Worm (Caenorhabditis elegans) whole organism, L2 larva: ENCODE measurements around the gene F54F7.8.

Source experiments
- C34F6.9 ChIP-seq: fragments of 150-350 bp; optimal IDR thresholded peaks from 2 replicates; lab custom pipeline; 2014; ENCODE audit warnings: missing biosample characterization, missing genetic modification characterization
- R02D3.7 ChIP-seq: fragments of 150-350 bp; optimal IDR thresholded peaks from 2 replicates; lab custom pipeline; 2014; ENCODE audit warnings: missing biosample characterization, missing genetic modification characterization
- Y55F3AM.14 ChIP-seq: fragments of 200-800 bp; sonication (Bioruptor generic); optimal IDR thresholded peaks from 2 replicates; lab custom pipeline; 2018; ENCODE audit warnings: mild to moderate bottlenecking, missing genetic modification characterization, missing compliant biosample characterization
- ZK546.5 ChIP-seq: sonication (generic microtip); optimal IDR thresholded peaks from 2 replicates; lab custom pipeline; 2017; ENCODE audit warnings: missing biosample characterization, missing genetic modification characterization
- aly-2 ChIP-seq: fragments of 150-350 bp; optimal IDR thresholded peaks from 2 replicates; lab custom pipeline; 2014; ENCODE audit warnings: missing biosample characterization, missing genetic modification characterization
- ama-1 ChIP-seq: fragments of 150-350 bp; optimal IDR thresholded peaks from 2 replicates; lab custom pipeline; 2018; ENCODE audit warnings: inconsistent platforms
- blmp-1 ChIP-seq: sonication (generic microtip); optimal IDR thresholded peaks from 2 replicates; lab custom pipeline; 2017; ENCODE audit warnings: missing genetic modification characterization, mild to moderate bottlenecking, missing compliant biosample characterization, antibody characterized with exemption, moderate library complexity; ENCODE audit not compliant: insufficient read depth
- ceh-16 ChIP-seq: fragments of 150-350 bp; optimal IDR thresholded peaks from 2 replicates; lab custom pipeline; 2014; ENCODE audit warnings: missing biosample characterization, missing genetic modification characterization
- crh-2 ChIP-seq: sonication (generic microtip); optimal IDR thresholded peaks from 2 replicates; lab custom pipeline; 2017; ENCODE audit warnings: missing biosample characterization, missing genetic modification characterization
- dmd-4 ChIP-seq: sonication (generic microtip); optimal IDR thresholded peaks from 2 replicates; lab custom pipeline; 2017; ENCODE audit warnings: missing biosample characterization, missing genetic modification characterization
- egl-27 ChIP-seq: sonication (generic microtip); optimal IDR thresholded peaks from 3 replicates; lab custom pipeline; 2017; ENCODE audit warnings: missing biosample characterization, missing genetic modification reagents, missing genetic modification characterization
- elt-1 ChIP-seq: fragments of 150-350 bp; optimal IDR thresholded peaks from 2 replicates; lab custom pipeline; 2014; ENCODE audit warnings: missing biosample characterization, missing genetic modification characterization
- fos-1 ChIP-seq: fragments of 150-350 bp; optimal IDR thresholded peaks from 2 replicates; lab custom pipeline; 2014; ENCODE audit warnings: missing biosample characterization, missing genetic modification characterization
- gmeb-1 ChIP-seq: fragments of 150-350 bp; optimal IDR thresholded peaks from 2 replicates; lab custom pipeline; 2014; ENCODE audit warnings: missing biosample characterization, missing genetic modification characterization
- lin-11 ChIP-seq: fragments of 150-350 bp; sonication (generic microtip); optimal IDR thresholded peaks from 2 replicates; lab custom pipeline; 2014; ENCODE audit warnings: missing biosample characterization, missing genetic modification characterization, inconsistent platforms, mixed read lengths
- lsy-2 ChIP-seq, 2 experiments: fragments of 150-350 bp in 1 of 2; sonication (generic microtip) in 1 of 2; optimal IDR thresholded peaks; 2 replicates each; lab custom pipeline; 2014 to 2017; ENCODE audit warnings: missing biosample characterization in 2 of 2, missing genetic modification characterization in 2 of 2
- mdl-1 ChIP-seq, 2 experiments: fragments of 150-350 bp in 1 of 2; sonication (generic microtip) in 1 of 2; optimal IDR thresholded peaks; 2 replicates each; lab custom pipeline; 2017; ENCODE audit warnings: missing biosample characterization in 2 of 2, missing genetic modification characterization in 2 of 2
- nhr-10 ChIP-seq: sonication (generic microtip); optimal IDR thresholded peaks from 2 replicates; lab custom pipeline; 2017; ENCODE audit warnings: missing biosample characterization, missing genetic modification characterization
- nhr-11 ChIP-seq: fragments of 150-350 bp; optimal IDR thresholded peaks from 2 replicates; lab custom pipeline; 2014; ENCODE audit warnings: missing biosample characterization, missing genetic modification characterization
- nhr-12 ChIP-seq: fragments of 150-350 bp; optimal IDR thresholded peaks from 2 replicates; lab custom pipeline; 2014; ENCODE audit warnings: missing biosample characterization, missing genetic modification characterization
- nhr-129 ChIP-seq: fragments of 150-350 bp; optimal IDR thresholded peaks from 2 replicates; lab custom pipeline; 2014; ENCODE audit warnings: missing biosample characterization, missing genetic modification characterization
- nhr-21 ChIP-seq: fragments of 150-350 bp; optimal IDR thresholded peaks from 2 replicates; lab custom pipeline; 2014; ENCODE audit warnings: missing biosample characterization, missing genetic modification characterization
- nhr-23 ChIP-seq: fragments of 150-350 bp; optimal IDR thresholded peaks from 2 replicates; lab custom pipeline; 2014; ENCODE audit warnings: missing biosample characterization, missing genetic modification reagents, missing genetic modification characterization
- nhr-237 ChIP-seq: fragments of 150-350 bp; optimal IDR thresholded peaks from 2 replicates; lab custom pipeline; 2014; ENCODE audit warnings: missing biosample characterization, missing genetic modification characterization
- nhr-25 ChIP-seq: fragments of 150-350 bp; sonication (generic microtip); optimal IDR thresholded peaks from 3 replicates; lab custom pipeline; 2014; ENCODE audit warnings: missing biosample characterization, missing genetic modification characterization
- nhr-6 ChIP-seq: fragments of 150-350 bp; optimal IDR thresholded peaks from 2 replicates; lab custom pipeline; 2014; ENCODE audit warnings: missing biosample characterization, missing genetic modification characterization
- nhr-77 ChIP-seq: fragments of 150-350 bp; optimal IDR thresholded peaks from 2 replicates; lab custom pipeline; 2014; ENCODE audit warnings: missing biosample characterization, missing genetic modification characterization
- peb-1 ChIP-seq: fragments of 150-350 bp; optimal IDR thresholded peaks from 2 replicates; lab custom pipeline; 2014; ENCODE audit warnings: missing biosample characterization, missing genetic modification characterization
- sem-4 ChIP-seq: fragments of 150-350 bp; optimal IDR thresholded peaks from 2 replicates; lab custom pipeline; 2014; ENCODE audit warnings: missing biosample characterization, missing genetic modification reagents, missing genetic modification characterization
- skn-1 ChIP-seq: sonication (generic microtip); optimal IDR thresholded peaks from 2 replicates; lab custom pipeline; 2017; ENCODE audit warnings: missing biosample characterization, missing genetic modification characterization
- sma-3 ChIP-seq: sonication (generic microtip); optimal IDR thresholded peaks from 2 replicates; lab custom pipeline; 2016; ENCODE audit warnings: missing genetic modification reagents, missing genetic modification characterization, missing compliant biosample characterization
- unc-39 ChIP-seq: fragments of 150-350 bp; optimal IDR thresholded peaks from 2 replicates; lab custom pipeline; 2014; ENCODE audit warnings: missing biosample characterization, missing genetic modification characterization
- unc-62 ChIP-seq: fragments of 150-350 bp; optimal IDR thresholded peaks from 2 replicates; lab custom pipeline; 2014; ENCODE audit warnings: missing biosample characterization, missing genetic modification reagents, missing genetic modification characterization
- zag-1 ChIP-seq: fragments of 150-350 bp; optimal IDR thresholded peaks from 2 replicates; lab custom pipeline; 2014; ENCODE audit warnings: missing biosample characterization, missing genetic modification characterization
- ztf-1 ChIP-seq: fragments of 200-800 bp; sonication (Bioruptor generic); conservative IDR thresholded peaks from 2 replicates; pipeline ENCODE4 v1.3.6; 2022; ENCODE audit warnings: missing genetic modification characterization, missing compliant biosample characterization
- ztf-11 ChIP-seq: sonication (generic microtip); optimal IDR thresholded peaks from 2 replicates; lab custom pipeline; 2017; ENCODE audit warnings: missing biosample characterization, missing genetic modification characterization
- ztf-4 ChIP-seq: fragments of 150-350 bp; optimal IDR thresholded peaks from 2 replicates; lab custom pipeline; 2014; ENCODE audit warnings: missing biosample characterization, missing genetic modification characterization

F54F7.8 gene

ce11 chrX:11892328-11892727 lies 37.5 kb upstream of the F54F7.8 start, which contains the start of gene Y62H9A.8:
TSS of gene Y62H9A.8 (minus strand) at chrX:11892428.
- TF ChIP-seq nhr-11 (tag; lab: Kevin White, UChicago) (no peak), unc-39 (tag; lab: Kevin White, UChicago) (no peak), fos-1 (tag; lab: Kevin White, UChicago) (no peak), ZK546.5 (tag; lab: Kevin White, UChicago) (no peak), elt-1 (tag; lab: Kevin White, UChicago) (no peak), nhr-23 (tag; lab: Kevin White, UChicago) (no peak), ceh-16 (tag; lab: Kevin White, UChicago) (no peak), nhr-21 (no peak), gmeb-1 (tag; lab: Kevin White, UChicago) (no peak), skn-1 (no peak), nhr-129 (tag; lab: Kevin White, UChicago) (no peak), C34F6.9 (no peak), nhr-12 (no peak), nhr-10 (no peak), Y55F3AM.14 (GFP tag; lab: Kevin White, UChicago) (no peak), dmd-4 (no peak)

- TF ChIP-seq nhr-6 (no peak), ztf-1 (no peak), C34F6.9 (no peak), aly-2 (no peak), ztf-11 (tag; lab: Kevin White, UChicago) (no peak)
Observed at ce11 chrX:11885577-11885976, 30.8 kb upstream of the F54F7.8 start, which contains the start of gene Y62H9A.7. TSS of gene Y62H9A.7 (minus strand) at chrX:11885677.

- TF ChIP-seq nhr-10 (no peak), lsy-2 (tag; optimal IDR thresholded peaks at IDR 0.05; lab: Kevin White, UChicago) (no peak), sem-4 (tag; lab: Kevin White, UChicago) (no peak), ztf-11 (tag; lab: Kevin White, UChicago) (no peak), mdl-1 (tag; optimal IDR thresholded peaks at IDR 0.05; lab: Kevin White, UChicago) (no peak), peb-1 (tag; lab: Kevin White, UChicago) (no peak), zag-1 (tag; lab: Kevin White, UChicago) (no peak), blmp-1 (tag; lab: Kevin White, UChicago) (no peak)
Observed at ce11 chrX:11882800-11883199, 28.0 kb upstream of the F54F7.8 start, which contains the start of the genes Y62H9A.5 and ule-5. TSS of gene Y62H9A.5 (minus strand) at chrX:11882900. TSS of gene ule-5 (plus strand) at chrX:11883127.

DNA sequence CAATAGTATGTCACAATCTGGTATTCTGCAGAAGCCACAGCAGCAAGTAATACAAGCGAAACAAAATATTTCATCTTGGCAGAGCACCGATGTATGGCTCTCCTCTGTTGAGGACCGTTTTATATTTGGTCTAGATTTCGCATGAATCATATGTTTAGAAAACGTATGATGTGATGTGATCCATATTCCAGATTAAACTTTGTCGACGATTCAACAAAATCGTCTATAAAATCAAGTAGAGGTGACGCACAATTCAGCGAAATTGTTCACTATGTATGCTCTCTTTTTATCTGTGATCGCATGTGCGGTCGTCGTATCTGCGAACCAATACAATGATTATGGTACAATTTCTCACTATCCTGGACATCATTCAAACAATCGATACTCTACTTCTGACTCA lies 25.1 kb upstream of the F54F7.8 start, which contains the start of the genes Y62H9A.3 and Y62H9A.4:
TSS of gene Y62H9A.3 (minus strand) at position 101 of the 400 bp plus-strand sequence.
TSS of gene Y62H9A.4 (plus strand) at position 256 of the 400 bp plus-strand sequence.
- TF ChIP-seq aly-2 (no peak), sma-3 (GFP tag; lab: Kevin White, UChicago) (no peak)

DNA sequence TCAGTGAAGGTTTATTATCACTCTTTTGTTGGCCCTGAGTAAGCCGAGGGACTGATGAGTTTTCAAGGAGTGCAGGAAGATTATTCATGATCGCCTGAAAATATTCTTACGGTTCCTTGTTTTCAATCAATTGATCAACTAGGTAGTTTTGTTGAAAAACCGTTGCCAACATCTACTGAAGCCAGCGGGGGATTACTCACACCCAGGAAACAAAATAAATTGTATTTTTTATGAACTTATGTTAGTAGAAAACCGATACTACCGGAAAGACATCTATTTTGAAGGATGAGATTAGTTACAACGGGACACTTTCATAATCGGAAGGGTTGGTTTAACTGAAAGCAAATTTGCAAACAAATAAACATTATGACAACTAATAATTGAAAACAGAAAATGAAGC lies 23.3 kb upstream of the F54F7.8 start, which contains the start of gene Y62H9A.2:
TSS of gene Y62H9A.2 (minus strand) at position 101 of the 400 bp plus-strand sequence.
- TF ChIP-seq R02D3.7, result no peak
- no peak for TF ChIP-seq ama-1 (lab: Kevin White, UChicago)
- TF ChIP-seq lin-11 (tag; lab: Kevin White, UChicago), result no peak
- no peak for TF ChIP-seq sem-4 (tag; lab: Kevin White, UChicago)
- no peak for TF ChIP-seq nhr-237 (tag; lab: Kevin White, UChicago)
- TF ChIP-seq, all 48 proteins: peak for 0

DNA sequence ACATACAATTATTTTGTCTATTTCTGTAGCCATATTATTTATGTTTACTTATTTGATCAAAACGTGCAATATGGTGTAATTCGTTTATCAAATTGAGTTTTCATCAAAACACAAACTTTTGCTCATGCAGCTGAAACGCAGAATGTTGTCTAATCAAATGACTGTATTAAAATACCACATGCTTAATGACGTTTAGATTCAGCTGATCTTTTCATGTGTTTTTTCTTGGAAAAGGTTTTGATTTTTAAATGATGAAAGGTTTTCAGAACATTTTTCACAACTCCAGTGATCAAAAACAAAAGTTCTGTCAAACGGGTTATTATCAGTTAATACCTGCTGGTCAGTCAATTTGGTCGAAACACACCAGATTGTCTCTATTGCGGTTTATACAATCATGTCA lies 20.5 kb upstream of the F54F7.8 start, which contains the start of gene Y62H9A.1:
TSS of gene Y62H9A.1 (plus strand) at position 282 of the 400 bp plus-strand sequence.
- TF ChIP-seq gmeb-1 (tag; lab: Kevin White, UChicago) (no peak), nhr-23 (tag; lab: Kevin White, UChicago) (no peak), ama-1 (lab: Kevin White, UChicago) (no peak)

DNA sequence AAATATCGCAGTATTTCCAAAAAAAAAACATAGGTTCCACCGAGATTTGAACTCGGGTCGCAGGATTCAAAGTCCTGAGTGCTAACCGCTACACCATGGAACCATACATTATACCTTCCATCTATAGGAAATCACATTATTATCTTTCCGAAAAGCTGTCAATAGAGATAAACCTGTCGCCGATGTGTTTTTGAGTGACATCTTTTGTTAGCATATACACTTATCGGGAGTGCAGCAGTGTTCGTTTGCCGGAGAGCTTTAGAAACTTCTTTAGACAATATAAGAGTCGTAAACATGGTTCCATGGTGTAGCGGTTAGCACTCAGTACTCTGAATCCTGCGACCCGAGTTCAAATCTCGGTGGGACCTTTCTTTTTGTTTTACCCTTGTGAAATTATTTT lies 17.4 kb upstream of the F54F7.8 start:
- TF ChIP-seq nhr-25 (no peak), nhr-129 (tag; lab: Kevin White, UChicago) (no peak), fos-1 (tag; lab: Kevin White, UChicago) (no peak), nhr-77 (tag; lab: Kevin White, UChicago) (no peak), unc-62 (GFP tag; lab: Kevin White, UChicago) (no peak), crh-2 (tag; lab: Kevin White, UChicago) (no peak), unc-39 (tag; lab: Kevin White, UChicago) (no peak), ZK546.5 (tag; lab: Kevin White, UChicago) (no peak), zag-1 (tag; lab: Kevin White, UChicago) (no peak), egl-27 (tag; lab: Kevin White, UChicago) (no peak), lsy-2 (tag; optimal IDR thresholded peaks at IDR 0.05; lab: Kevin White, UChicago) (no peak), blmp-1 (tag; lab: Kevin White, UChicago) (no peak), aly-2 (no peak), peb-1 (tag; lab: Kevin White, UChicago) (no peak), Y55F3AM.14 (GFP tag; lab: Kevin White, UChicago) (no peak), gmeb-1 (tag; lab: Kevin White, UChicago) (no peak), ztf-4 (tag; lab: Kevin White, UChicago) (no peak)
